Worm (Caenorhabditis elegans) whole organism, late embryonic: Measurements from ENCODE around the gene ZK1098.11.

Experiments used
- ahr-1 ChIP-seq: sonication (generic microtip); optimal IDR thresholded peaks from 2 replicates; lab custom pipeline; 2016; ENCODE audit warnings: missing genetic modification characterization, missing compliant biosample characterization
- ceh-31 ChIP-seq: sonication (generic microtip); optimal IDR thresholded peaks from 2 replicates; lab custom pipeline; 2016; ENCODE audit warnings: missing genetic modification characterization, missing compliant biosample characterization
- nfya-1 ChIP-seq: sonication (generic microtip); optimal IDR thresholded peaks from 2 replicates; lab custom pipeline; 2017; ENCODE audit warnings: missing genetic modification characterization, mild to moderate bottlenecking, missing compliant biosample characterization, antibody characterized with exemption, moderate library complexity
- nhr-11 ChIP-seq: fragments of 150-350 bp; optimal IDR thresholded peaks from 2 replicates; lab custom pipeline; 2014; ENCODE audit warnings: missing biosample characterization, missing genetic modification characterization
- pag-3 ChIP-seq: sonication (generic microtip); optimal IDR thresholded peaks from 2 replicates; lab custom pipeline; 2016; ENCODE audit warnings: missing compliant biosample characterization, missing genetic modification characterization, borderline replicate concordance
- sdc-2 ChIP-seq: sonication (generic microtip); optimal IDR thresholded peaks from 2 replicates; lab custom pipeline; 2016; ENCODE audit warnings: missing genotype, missing genetic modification characterization, missing compliant biosample characterization

DNA sequence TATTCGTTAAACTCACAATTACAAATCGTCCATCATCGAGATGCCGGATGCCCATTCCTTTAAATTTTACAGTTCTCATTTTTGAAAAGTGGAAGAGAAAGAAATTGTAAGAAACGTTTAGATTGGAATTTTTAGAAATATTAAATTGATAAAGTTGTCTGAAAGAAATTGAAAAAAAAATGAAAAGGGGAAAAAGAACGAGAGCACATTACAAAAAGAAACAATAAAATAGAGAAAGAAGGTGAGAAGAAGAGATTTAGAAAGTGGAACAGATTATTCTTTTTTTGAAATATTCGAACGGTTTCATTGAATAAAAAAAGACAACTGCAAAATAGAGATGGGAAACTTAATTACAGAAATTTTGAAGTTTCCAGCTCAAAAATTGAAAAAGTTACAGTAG, 4.8 kb downstream of the ZK1098.11 start, which contains the start of gene C48B4.8:
- TF ChIP-seq sdc-2 (tag; lab: Kevin White, UChicago) (no peak), nfya-1 (tag; lab: Kevin White, UChicago) (no peak), ahr-1 (tag; lab: Kevin White, UChicago) (no peak), nhr-11 (tag; lab: Kevin White, UChicago) (no peak), pag-3 (no peak), ceh-31 (tag; lab: Kevin White, UChicago) (no peak)
